Worm (Caenorhabditis elegans) whole organism, L1 larva: ENCODE measurements around the gene F35H8.2.

ENCODE experiments used
- Y116A8C.19 ChIP-seq: sonication (generic microtip); optimal IDR thresholded peaks from 2 replicates; lab custom pipeline; 2016; ENCODE audit warnings: missing compliant biosample characterization, missing genetic modification characterization, borderline replicate concordance
- aly-2 ChIP-seq: fragments of 150-350 bp; optimal IDR thresholded peaks from 2 replicates; lab custom pipeline; 2014; ENCODE audit warnings: missing biosample characterization, missing genetic modification characterization
- blmp-1 ChIP-seq: fragments of 150-350 bp; optimal IDR thresholded peaks from 2 replicates; lab custom pipeline; 2014; ENCODE audit warnings: missing biosample characterization, missing genetic modification characterization
- ceh-8 ChIP-seq: fragments of 200-800 bp; sonication (Bioruptor generic); optimal IDR thresholded peaks from 2 replicates; lab custom pipeline; 2018; ENCODE audit warnings: mild to moderate bottlenecking, missing genetic modification characterization, moderate library complexity, missing compliant biosample characterization
- ceh-82 ChIP-seq, 3 experiments: fragments of 150-350 bp in 1 of 3; sonication (generic microtip) in 2 of 3; optimal IDR thresholded peaks; 2 replicates each; lab custom pipeline; 2014 to 2017; ENCODE audit warnings: missing biosample characterization in 3 of 3, missing genetic modification characterization in 3 of 3
- ceh-88 ChIP-seq: fragments of 200-800 bp; sonication (Bioruptor generic); IDR thresholded peaks from 2 replicates; pipeline ENCODE4 v1.3.6; 2022; ENCODE audit warnings: missing genetic modification characterization, missing compliant biosample characterization
- ceh-90 ChIP-seq: sonication (generic microtip); optimal IDR thresholded peaks from 2 replicates; lab custom pipeline; 2016; ENCODE audit warnings: missing genetic modification characterization, missing compliant biosample characterization
- dpl-1 ChIP-seq, 3 experiments: fragments of 150-350 bp in 2 of 3; sonication (generic microtip) in 1 of 3; optimal IDR thresholded peaks; 2 replicates each; lab custom pipeline; 2014 to 2017; ENCODE audit warnings: missing biosample characterization in 3 of 3, missing genetic modification characterization in 3 of 3, missing genetic modification reagents in 3 of 3
- efl-1 ChIP-seq, 4 experiments: fragments of 150-350 bp; optimal IDR thresholded peaks in 3 of 4; peaks in 1 of 4; 1 replicate in 1 of 4; 2 replicates in 3 of 4; lab custom pipeline; 2014; ENCODE audit warnings: missing biosample characterization in 2 of 4, missing genetic modification characterization in 2 of 4, missing genetic modification reagents in 2 of 4
- egl-27 ChIP-seq, 2 experiments: fragments of 150-350 bp in 1 of 2; sonication (generic microtip); optimal IDR thresholded peaks; 3 replicates each; lab custom pipeline; 2017 to 2018; ENCODE audit warnings: missing biosample characterization in 2 of 2, missing genetic modification characterization in 2 of 2, missing genetic modification reagents in 2 of 2
- elt-2 ChIP-seq: sonication (generic microtip); optimal IDR thresholded peaks from 2 replicates; lab custom pipeline; 2016; ENCODE audit warnings: missing genetic modification characterization, mild to moderate bottlenecking, inconsistent platforms, missing compliant biosample characterization, missing genetic modification reagents
- elt-3 ChIP-seq, 6 experiments: fragments of 150-350 bp in 1 of 6; sonication (generic microtip); optimal IDR thresholded peaks; 2 replicates each; lab custom pipeline; 2017 to 2018; ENCODE audit warnings: missing biosample characterization in 6 of 6, missing genetic modification characterization in 6 of 6, inconsistent platforms in 1 of 6
- ets-5 ChIP-seq: fragments of 200-800 bp; sonication (Bioruptor generic); IDR thresholded peaks from 2 replicates; pipeline ENCODE4 v1.3.6; 2022; ENCODE audit warnings: missing genetic modification characterization, missing compliant biosample characterization
- fkh-10 ChIP-seq: sonication (generic microtip); optimal IDR thresholded peaks from 2 replicates; lab custom pipeline; 2017; ENCODE audit warnings: missing biosample characterization, missing genetic modification reagents, missing genetic modification characterization
- fkh-4 ChIP-seq: sonication (generic microtip); optimal IDR thresholded peaks from 2 replicates; lab custom pipeline; 2016; ENCODE audit warnings: missing compliant biosample characterization, missing genetic modification characterization, borderline replicate concordance
- fkh-8 ChIP-seq: sonication (generic microtip); optimal IDR thresholded peaks from 2 replicates; lab custom pipeline; 2016; ENCODE audit warnings: mild to moderate bottlenecking, missing genetic modification characterization, missing compliant biosample characterization
- grh-1 ChIP-seq: fragments of 200-800 bp; sonication (Bioruptor generic); IDR thresholded peaks from 2 replicates; pipeline ENCODE4 v1.3.6; 2022; ENCODE audit warnings: missing genetic modification reagents, missing genetic modification characterization, missing compliant biosample characterization
- lin-13 ChIP-seq: fragments of 150-350 bp; optimal IDR thresholded peaks from 2 replicates; lab custom pipeline; 2014; ENCODE audit warnings: missing biosample characterization, missing genetic modification reagents, missing genetic modification characterization
- lin-14 ChIP-seq: fragments of 200-800 bp; sonication (Bioruptor generic); optimal IDR thresholded peaks from 2 replicates; lab custom pipeline; 2018; ENCODE audit warnings: mild to moderate bottlenecking, missing genetic modification characterization, moderate library complexity, missing compliant biosample characterization
- lin-15B ChIP-seq: fragments of 150-350 bp; sonication (generic microtip); optimal IDR thresholded peaks from 3 replicates; lab custom pipeline; 2014; ENCODE audit warnings: missing biosample characterization, missing genetic modification characterization
- lin-35 ChIP-seq, 2 experiments: fragments of 150-350 bp; optimal IDR thresholded peaks; 2 replicates each; lab custom pipeline; 2014; ENCODE audit warnings: missing biosample characterization in 2 of 2, missing genetic modification characterization in 2 of 2, missing genetic modification reagents in 2 of 2
- lin-39 ChIP-seq: fragments of 150-350 bp; optimal IDR thresholded peaks from 2 replicates; lab custom pipeline; 2014; ENCODE audit warnings: missing biosample characterization, missing genetic modification reagents, missing genetic modification characterization
- lsy-2 ChIP-seq, 2 experiments: fragments of 150-350 bp; optimal IDR thresholded peaks; 2 replicates each; lab custom pipeline; 2014; ENCODE audit warnings: missing biosample characterization in 2 of 2, missing genetic modification characterization in 2 of 2
- mef-2 ChIP-seq: fragments of 150-350 bp; optimal IDR thresholded peaks from 2 replicates; lab custom pipeline; 2014; ENCODE audit warnings: missing biosample characterization, missing genetic modification characterization
- mep-1 ChIP-seq: fragments of 150-350 bp; optimal IDR thresholded peaks from 2 replicates; lab custom pipeline; 2014; ENCODE audit warnings: missing biosample characterization, missing genetic modification characterization
- nhr-11 ChIP-seq: fragments of 150-350 bp; optimal IDR thresholded peaks from 2 replicates; lab custom pipeline; 2014; ENCODE audit warnings: missing biosample characterization, missing genetic modification characterization
- nhr-19 ChIP-seq: fragments of 200-800 bp; sonication (Bioruptor generic); conservative IDR thresholded peaks from 2 replicates; pipeline ENCODE4 v1.3.6; 2022; ENCODE audit warnings: missing genetic modification characterization, missing compliant biosample characterization
- nhr-20 ChIP-seq: sonication (generic microtip); optimal IDR thresholded peaks from 2 replicates; lab custom pipeline; 2016; ENCODE audit warnings: mild to moderate bottlenecking, missing genetic modification characterization, missing compliant biosample characterization
- nhr-237 ChIP-seq: fragments of 150-350 bp; optimal IDR thresholded peaks from 2 replicates; lab custom pipeline; 2014; ENCODE audit warnings: missing biosample characterization, missing genetic modification characterization
- nhr-28 ChIP-seq: fragments of 150-350 bp; optimal IDR thresholded peaks from 2 replicates; lab custom pipeline; 2014; ENCODE audit warnings: missing biosample characterization, missing genetic modification characterization
- nhr-47 ChIP-seq: sonication (generic microtip); optimal IDR thresholded peaks from 2 replicates; lab custom pipeline; 2016; ENCODE audit warnings: mild to moderate bottlenecking, missing genetic modification characterization, moderate library complexity, missing compliant biosample characterization
- nhr-71 ChIP-seq: sonication (generic microtip); optimal IDR thresholded peaks from 2 replicates; lab custom pipeline; 2016; ENCODE audit warnings: mild to moderate bottlenecking, missing genetic modification characterization, moderate library complexity, missing compliant biosample characterization
- nhr-84 ChIP-seq: sonication (generic microtip); optimal IDR thresholded peaks from 2 replicates; lab custom pipeline; 2017; ENCODE audit warnings: missing biosample characterization, missing genetic modification characterization
- nhr-85 ChIP-seq: sonication (generic microtip); peaks from one replicate; lab custom pipeline; 2016; ENCODE audit warnings: missing genetic modification characterization, inconsistent platforms, missing compliant biosample characterization
- nhr-90 ChIP-seq: sonication (generic microtip); optimal IDR thresholded peaks from 2 replicates; lab custom pipeline; 2016; ENCODE audit warnings: mild to moderate bottlenecking, missing genetic modification characterization, missing compliant biosample characterization; ENCODE audit not compliant: poor library complexity
- pag-3 ChIP-seq: sonication (generic microtip); optimal IDR thresholded peaks from 2 replicates; lab custom pipeline; 2017; ENCODE audit warnings: missing genetic modification characterization, mild to moderate bottlenecking, missing compliant biosample characterization, antibody characterized with exemption, borderline replicate concordance; ENCODE audit not compliant: insufficient read depth
- pqm-1 ChIP-seq: sonication (generic microtip); optimal IDR thresholded peaks from 3 replicates; lab custom pipeline; 2017; ENCODE audit warnings: missing biosample characterization, missing genetic modification characterization
- skn-1 ChIP-seq: fragments of 150-350 bp; optimal IDR thresholded peaks from 2 replicates; lab custom pipeline; 2014; ENCODE audit warnings: missing biosample characterization, missing genetic modification characterization
- snpc-4 ChIP-seq: fragments of 150-350 bp; optimal IDR thresholded peaks from 2 replicates; lab custom pipeline; 2014; ENCODE audit warnings: missing biosample characterization, missing genetic modification characterization
- snu-23 ChIP-seq: sonication (generic microtip); optimal IDR thresholded peaks from 2 replicates; lab custom pipeline; 2016; ENCODE audit warnings: missing genetic modification characterization, missing compliant biosample characterization
- sptf-1 ChIP-seq: fragments of 150-350 bp; optimal IDR thresholded peaks from 2 replicates; lab custom pipeline; 2014; ENCODE audit warnings: missing biosample characterization, missing genetic modification characterization
- swsn-7 ChIP-seq: sonication (generic microtip); optimal IDR thresholded peaks from 2 replicates; lab custom pipeline; 2016; ENCODE audit warnings: missing genetic modification characterization, missing compliant biosample characterization
- tbx-2 ChIP-seq: sonication (generic microtip); optimal IDR thresholded peaks from 2 replicates; lab custom pipeline; 2016; ENCODE audit warnings: missing genetic modification characterization, missing compliant biosample characterization
- unc-130 ChIP-seq: fragments of 150-350 bp; optimal IDR thresholded peaks from 2 replicates; lab custom pipeline; 2017; ENCODE audit warnings: missing biosample characterization, missing genetic modification characterization, inconsistent platforms
- vab-15 ChIP-seq: sonication (generic microtip); optimal IDR thresholded peaks from 2 replicates; lab custom pipeline; 2017; ENCODE audit warnings: missing genotype, mild to moderate bottlenecking, missing genetic modification characterization, missing compliant biosample characterization
- zag-1 ChIP-seq: fragments of 150-350 bp; optimal IDR thresholded peaks from 2 replicates; lab custom pipeline; 2014; ENCODE audit warnings: missing biosample characterization, missing genetic modification characterization
- zip-4 ChIP-seq: fragments of 200-800 bp; sonication (Bioruptor generic); optimal IDR thresholded peaks from 2 replicates; lab custom pipeline; 2018; ENCODE audit warnings: mild to moderate bottlenecking, missing genetic modification characterization, moderate library complexity, missing compliant biosample characterization
- ztf-4 ChIP-seq: fragments of 150-350 bp; optimal IDR thresholded peaks from 2 replicates; lab custom pipeline; 2014; ENCODE audit warnings: missing biosample characterization, missing genetic modification characterization

Gene F35H8.2

DNA sequence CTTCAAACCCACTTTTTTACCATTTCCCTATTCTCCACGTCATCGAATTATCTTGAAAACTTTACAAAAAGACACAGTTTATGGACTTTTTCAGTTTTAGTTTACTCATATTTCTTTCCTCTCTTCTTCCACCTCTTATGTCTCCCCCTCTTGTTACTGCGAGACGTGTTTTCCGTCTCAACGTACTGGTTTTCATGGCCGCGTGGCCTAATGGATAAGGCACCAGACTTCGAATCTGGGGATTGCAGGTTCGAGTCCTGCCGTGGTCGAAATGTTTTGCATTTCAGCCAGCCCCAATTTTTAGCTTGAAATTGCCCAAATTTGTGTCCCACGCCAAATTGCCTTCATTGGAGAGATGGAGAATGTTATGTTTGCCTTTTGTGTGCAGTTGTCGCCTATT, 10.7 kb downstream of the F35H8.2 start (continued):
- no peak for TF ChIP-seq lin-15B (tag; lab: Kevin White, UChicago)
- no peak for TF ChIP-seq tbx-2 (tag; lab: Kevin White, UChicago)
- TF ChIP-seq lin-39 (tag; lab: Kevin White, UChicago): no peak
- no peak for TF ChIP-seq skn-1 (tag; lab: Kevin White, UChicago)
- no peak for TF ChIP-seq aly-2
- TF ChIP-seq nhr-11 (tag; lab: Kevin White, UChicago): no peak
- no peak for TF ChIP-seq sptf-1 (tag; lab: Kevin White, UChicago)
- peak in 1 of 3 experiments; percentile 12 for TF ChIP-seq ceh-82 (tag; optimal IDR thresholded peaks at IDR 0.05; lab: Kevin White, UChicago)
- peak in 2 of 3 experiments; percentile 6 to 27 for TF ChIP-seq dpl-1 (GFP tag; optimal IDR thresholded peaks at IDR 0.05; lab: Kevin White, UChicago)
- no peak for TF ChIP-seq mef-2 (tag; lab: Kevin White, UChicago)
- TF ChIP-seq egl-27 (tag; optimal IDR thresholded peaks at IDR 0.05; lab: Kevin White, UChicago): no peak
- TF ChIP-seq Y116A8C.19 (tag; lab: Kevin White, UChicago): no peak
- TF ChIP-seq lin-35 (GFP tag; optimal IDR thresholded peaks at IDR 0.05; lab: Kevin White, UChicago): peak; percentile 11 to 54
- TF ChIP-seq unc-130: peak; percentile 12
- no peak for TF ChIP-seq snpc-4 (tag; lab: Kevin White, UChicago)
- no peak for TF ChIP-seq pag-3 (tag; lab: Kevin White, UChicago)
- TF ChIP-seq fkh-4 (tag; lab: Kevin White, UChicago): no peak
- TF ChIP-seq ets-5 (GFP tag; lab: Robert Waterston, UW): no peak
- TF ChIP-seq fkh-10: no peak
- peak; percentile 54 for TF ChIP-seq fkh-8
- TF ChIP-seq nhr-20 (tag; lab: Kevin White, UChicago): peak; percentile 46
- TF ChIP-seq ceh-88 (GFP tag; lab: Robert Waterston, UW): no peak
- peak; percentile 7 for TF ChIP-seq lin-13 (GFP tag; lab: Kevin White, UChicago)
- TF ChIP-seq ztf-4: no peak
- TF ChIP-seq elt-2: no peak
- TF ChIP-seq zip-4 (GFP tag; lab: Kevin White, UChicago): no peak
- peak; percentile 55 for TF ChIP-seq nhr-71 (tag; lab: Kevin White, UChicago)
- TF ChIP-seq vab-15 (tag; lab: Kevin White, UChicago): no peak
- peak; percentile 6 to 53 for TF ChIP-seq lsy-2 (tag; optimal IDR thresholded peaks at IDR 0.05; lab: Kevin White, UChicago)
- TF ChIP-seq elt-3 (tag; optimal IDR thresholded peaks at IDR 0.05; lab: Kevin White, UChicago): peak in 1 of 6 experiments; percentile 17
- TF ChIP-seq pqm-1: no peak
- no peak for TF ChIP-seq nhr-237 (tag; lab: Kevin White, UChicago)
- TF ChIP-seq zag-1 (tag; lab: Kevin White, UChicago): no peak
- peak; percentile 49 for TF ChIP-seq nhr-47 (tag; lab: Kevin White, UChicago)
- TF ChIP-seq ceh-8 (GFP tag; lab: Kevin White, UChicago): no peak
- no peak for TF ChIP-seq ceh-90 (tag; lab: Kevin White, UChicago)
- TF ChIP-seq nhr-84 (tag; lab: Kevin White, UChicago): no peak
- TF ChIP-seq nhr-90 (tag; lab: Kevin White, UChicago): no peak

DNA sequence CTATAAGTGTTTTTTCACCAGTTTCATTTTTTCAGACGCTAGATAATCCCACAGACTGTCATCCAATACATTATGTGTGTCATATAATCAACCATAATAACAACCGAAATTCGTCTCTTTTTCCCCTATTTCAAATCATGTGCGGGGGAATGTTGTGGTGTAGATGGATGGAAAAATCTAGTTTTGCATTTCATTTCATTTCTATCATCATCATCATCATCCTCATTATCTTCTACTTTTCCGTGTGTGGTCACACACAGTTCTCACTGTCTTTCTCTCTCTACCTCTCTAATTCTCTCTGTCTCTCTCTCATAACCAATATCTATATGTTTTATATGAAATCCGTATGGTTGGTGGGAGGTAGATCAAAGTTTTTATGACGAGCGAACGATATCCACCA, 18.1 kb downstream of the F35H8.2 start:
- no peak for TF ChIP-seq ceh-88 (GFP tag; lab: Robert Waterston, UW)
- no peak for TF ChIP-seq zag-1 (tag; lab: Kevin White, UChicago)
- no peak for TF ChIP-seq nhr-28
- TF ChIP-seq elt-3 (tag; optimal IDR thresholded peaks at IDR 0.05; lab: Kevin White, UChicago): peak in 1 of 6 experiments; percentile 52
- TF ChIP-seq efl-1 (optimal IDR thresholded peaks at IDR 0.05; lab: Kevin White, UChicago): no peak
- TF ChIP-seq efl-1 (GFP tag; optimal IDR thresholded peaks at IDR 0.05 in 1 of 2; lab: Kevin White, UChicago): peak in 1 of 2 experiments; percentile 59
- TF ChIP-seq blmp-1: peak; percentile 54
- TF ChIP-seq nhr-71 (tag; lab: Kevin White, UChicago): peak; percentile 25
- TF ChIP-seq nhr-85 (tag; lab: Kevin White, UChicago): peak; percentile 80
- peak; percentile 67 for TF ChIP-seq lin-14 (GFP tag; lab: Kevin White, UChicago)
- peak; percentile 71 for TF ChIP-seq snu-23 (GFP tag; lab: Kevin White, UChicago)
- peak in 1 of 2 experiments; percentile 24 for TF ChIP-seq lin-35 (GFP tag; optimal IDR thresholded peaks at IDR 0.05; lab: Kevin White, UChicago)
- no peak for TF ChIP-seq tbx-2 (tag; lab: Kevin White, UChicago)
- TF ChIP-seq lsy-2 (tag; optimal IDR thresholded peaks at IDR 0.05; lab: Kevin White, UChicago): peak in 1 of 2 experiments; percentile 32
- no peak for TF ChIP-seq snpc-4 (tag; lab: Kevin White, UChicago)
- peak; percentile 6 for TF ChIP-seq swsn-7
- TF ChIP-seq mep-1 (tag; lab: Kevin White, UChicago): peak; percentile 2
- peak; percentile 72 for TF ChIP-seq nhr-20 (tag; lab: Kevin White, UChicago)
- TF ChIP-seq ceh-82 (tag; optimal IDR thresholded peaks at IDR 0.05; lab: Kevin White, UChicago): no peak
- peak; percentile 51 for TF ChIP-seq nhr-90 (tag; lab: Kevin White, UChicago)
- peak; percentile 47; the same call in 1 of the 2 replicates for TF ChIP-seq grh-1 (GFP tag; lab: Robert Waterston, UW)
- 0 out of 2 replicates have a peak, but pooled peaks have one; percentile 12 for TF ChIP-seq nhr-19
